Worm (Caenorhabditis elegans) whole organism, early embryonic: Measurements from ENCODE around the gene gid-8.

Experiments used
- B0310.2 ChIP-seq: sonication (generic microtip); optimal IDR thresholded peaks from 2 replicates; lab custom pipeline; 2016; ENCODE audit warnings: mild to moderate bottlenecking, missing genetic modification characterization, missing compliant biosample characterization
- F13C5.2 ChIP-seq: sonication (generic microtip); optimal IDR thresholded peaks from 2 replicates; lab custom pipeline; 2017; ENCODE audit warnings: mild to moderate bottlenecking, missing genetic modification characterization, inconsistent platforms, missing compliant biosample characterization
- ama-1 ChIP-seq: fragments of 150-350 bp; optimal IDR thresholded peaks from 2 replicates; lab custom pipeline; 2014
- ceh-13 ChIP-seq: fragments of 200-800 bp; sonication (Bioruptor generic); optimal IDR thresholded peaks from 2 replicates; lab custom pipeline; 2018; ENCODE audit warnings: mild to moderate bottlenecking, missing genetic modification characterization, missing compliant biosample characterization
- ceh-36 ChIP-seq: sonication (generic microtip); optimal IDR thresholded peaks from 2 replicates; lab custom pipeline; 2016; ENCODE audit warnings: missing genetic modification characterization, inconsistent platforms, missing compliant biosample characterization
- ets-7 ChIP-seq: sonication (generic microtip); optimal IDR thresholded peaks from 2 replicates; lab custom pipeline; 2016; ENCODE audit warnings: missing genotype, missing genetic modification characterization, missing compliant biosample characterization
- flt-1 ChIP-seq: fragments of 200-800 bp; sonication (Bioruptor generic); IDR thresholded peaks from 2 replicates; pipeline ENCODE4 v1.3.6; 2022; ENCODE audit warnings: missing genetic modification characterization, missing compliant biosample characterization
- hmg-4 ChIP-seq: fragments of 200-800 bp; sonication (Bioruptor generic); optimal IDR thresholded peaks from 2 replicates; lab custom pipeline; 2018; ENCODE audit warnings: mild to moderate bottlenecking, missing genetic modification characterization, missing compliant biosample characterization
- hnd-1 ChIP-seq: sonication (generic microtip); optimal IDR thresholded peaks from 2 replicates; lab custom pipeline; 2016; ENCODE audit warnings: missing genetic modification characterization, missing compliant biosample characterization
- sea-1 ChIP-seq: fragments of 200-800 bp; sonication (Bioruptor generic); conservative IDR thresholded peaks from 2 replicates; pipeline ENCODE4 v1.3.6; 2022; ENCODE audit warnings: missing genetic modification characterization, missing compliant biosample characterization
- tbx-37 ChIP-seq: fragments of 200-800 bp; sonication (Bioruptor generic); conservative IDR thresholded peaks from 2 replicates; pipeline ENCODE4 v1.3.6; 2022; ENCODE audit warnings: missing genetic modification reagents, missing genetic modification characterization, missing compliant biosample characterization
- tra-4 ChIP-seq: sonication (generic microtip); optimal IDR thresholded peaks from 2 replicates; lab custom pipeline; 2017; ENCODE audit warnings: missing genetic modification characterization, missing compliant biosample characterization

ce11 chrV:1455280-1455679 lies 12.3 kb upstream of the gid-8 start:
- no peak for TF ChIP-seq B0310.2 (tag; lab: Kevin White, UChicago)
- no peak for TF ChIP-seq ceh-36
- no peak for TF ChIP-seq F13C5.2
- TF ChIP-seq tbx-37 (GFP tag; lab: Robert Waterston, UW): no peak
- no peak for TF ChIP-seq flt-1 (GFP tag; lab: Robert Waterston, UW)
- TF ChIP-seq ama-1: no peak
- no peak for TF ChIP-seq ceh-13 (GFP tag; lab: Kevin White, UChicago)
- no peak for TF ChIP-seq tra-4 (tag; lab: Kevin White, UChicago)
- TF ChIP-seq hnd-1 (tag; lab: Kevin White, UChicago): no peak
- no peak for TF ChIP-seq ets-7 (tag; lab: Kevin White, UChicago)
- TF ChIP-seq sea-1: no peak
- TF ChIP-seq hmg-4 (GFP tag; lab: Kevin White, UChicago): no peak
